Worm (Caenorhabditis elegans): ENCODE data around the gene trpl-2.

DNA sequence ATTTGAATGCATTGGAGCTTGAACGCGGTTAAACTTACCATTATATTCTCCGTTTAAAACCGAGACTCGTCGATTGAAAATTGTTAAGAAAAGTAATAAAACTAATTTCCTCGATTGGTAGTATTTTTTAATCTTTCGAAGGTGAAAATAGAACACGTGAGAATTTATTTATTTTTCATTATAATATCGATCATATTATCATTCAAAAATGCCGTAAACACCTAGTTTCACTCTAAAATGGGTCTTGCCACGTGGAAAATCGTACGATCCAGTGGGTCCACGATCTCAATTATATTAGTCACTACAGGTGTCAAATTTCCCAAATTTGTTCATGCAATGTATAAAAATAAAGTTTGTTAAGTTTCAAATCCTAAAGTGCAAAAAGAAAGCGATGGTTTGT, 30.4 kb downstream of the trpl-2 start, which contains the start of gene W03B1.9:
- TF ChIP-seq K02D7.2 (tag; optimal IDR thresholded peaks at IDR 0.05) (no peak), lin-11 (tag; optimal IDR thresholded peaks at IDR 0.05) (no peak), ceh-24 (tag; optimal IDR thresholded peaks at IDR 0.05) (no peak), elt-2 (tag; optimal IDR thresholded peaks at IDR 0.05) (no peak), ztf-16 (tag; optimal IDR thresholded peaks at IDR 0.05) (no peak), pha-4 (tag; optimal IDR thresholded peaks at IDR 0.05) (no peak), unc-42 (tag; optimal IDR thresholded peaks at IDR 0.05) (no peak), ref-2 (tag; optimal IDR thresholded peaks at IDR 0.05) (no peak), hlh-6 (tag; optimal IDR thresholded peaks at IDR 0.05) (no peak), madf-2 (tag; optimal IDR thresholded peaks at IDR 0.05) (no peak)
